Fruit fly (Drosophila melanogaster): Measurements from ENCODE around the gene GstD1.

GstD1 gene

dm6 chr3R:12406235-12407196 lies 37.4 kb upstream of the GstD1 start, which contains the start of gene CG5167 (continued):
- TF ChIP-seq pb (GFP tag; optimal IDR thresholded peaks at IDR 0.05) (no peak), CG4424 (GFP tag; optimal IDR thresholded peaks at IDR 0.05) (peak; percentile 11), en (GFP tag; optimal IDR thresholded peaks at IDR 0.05) (no peak), CG3407 (GFP tag; optimal IDR thresholded peaks at IDR 0.05) (no peak), danr (GFP tag; IDR thresholded peaks at IDR 0.05) (no peak), Gug (GFP tag; IDR thresholded peaks at IDR 0.05) (no peak; the same call in 3 of the 4 replicates), CG16779 (GFP tag; IDR thresholded peaks at IDR 0.05) (no peak), dan (GFP tag; IDR thresholded peaks at IDR 0.05) (no peak), CG17385 (GFP tag; optimal IDR thresholded peaks at IDR 0.05) (peak; percentile 23), CG2712 (tag; optimal IDR thresholded peaks at IDR 0.05) (peak; percentile 64), aop (GFP tag; IDR thresholded peaks at IDR 0.05) (no peak), lola (GFP tag; optimal IDR thresholded peaks at IDR 0.05) (peak in 1 of 3 experiments; percentile 49), MESR4 (GFP tag; optimal IDR thresholded peaks at IDR 0.05) (peak; percentile 33), Stat92E (GFP tag; optimal IDR thresholded peaks at IDR 0.05) (no peak), maf-S (GFP tag; optimal IDR thresholded peaks at IDR 0.05) (no peak), Drgx (GFP tag; IDR thresholded peaks at IDR 0.05) (peak; percentile 54; the same call in 1 of the 2 replicates), crc (GFP tag; optimal IDR thresholded peaks at IDR 0.05) (no peak), caup (GFP tag; optimal IDR thresholded peaks at IDR 0.05; ENCODE audit: severe bottlenecking) (peak; percentile 6), esg (GFP tag; conservative IDR thresholded peaks at IDR 0.05) (no peak), CG14860 (GFP tag; IDR thresholded peaks at IDR 0.05; ENCODE audit: partially characterized antibody) (no peak), run (tag; optimal IDR thresholded peaks at IDR 0.05) (no peak), Fer1 (GFP tag; optimal IDR thresholded peaks at IDR 0.05) (peak; percentile 58), Ada2b (GFP tag; IDR thresholded peaks at IDR 0.05) (no peak), prd (optimal IDR thresholded peaks at IDR 0.05) (no peak), prd (GFP tag; IDR thresholded peaks at IDR 0.05) (no peak), CG12071 (GFP tag; optimal IDR thresholded peaks at IDR 0.05) (no peak), NC2α (GFP tag; optimal IDR thresholded peaks at IDR 0.05) (no peak), CG5245 (GFP tag; optimal IDR thresholded peaks at IDR 0.05) (no peak), CG6683 (GFP tag; optimal IDR thresholded peaks at IDR 0.05) (no peak), dmrt99B (tag; optimal IDR thresholded peaks at IDR 0.05) (no peak), pho (GFP tag; optimal IDR thresholded peaks at IDR 0.05) (peak; percentile 18), CG6689 (GFP tag; IDR thresholded peaks at IDR 0.05) (no peak), CG12942 (GFP tag; optimal IDR thresholded peaks at IDR 0.05) (peak; percentile 18), z (GFP tag; IDR thresholded peaks at IDR 0.05) (no peak), CG5180 (GFP tag; optimal IDR thresholded peaks at IDR 0.05) (no peak), CG3995 (GFP tag; optimal IDR thresholded peaks at IDR 0.05) (peak; percentile 51), CG10321 (GFP tag; IDR thresholded peaks at IDR 0.05) (no peak), CG30431 (GFP tag; optimal IDR thresholded peaks at IDR 0.05) (no peak), tna (GFP tag; IDR thresholded peaks at IDR 0.05; ENCODE audit: partially characterized antibody) (no peak), Meics (GFP tag; optimal IDR thresholded peaks at IDR 0.05) (peak; percentile 38), CG11456 (GFP tag; IDR thresholded peaks at IDR 0.05) (no peak), Spps (tag; optimal IDR thresholded peaks at IDR 0.05) (no peak), p53 (GFP tag; optimal IDR thresholded peaks at IDR 0.05) (no peak), Dad (GFP tag; optimal IDR thresholded peaks at IDR 0.05) (no peak), CG31441 (GFP tag; IDR thresholded peaks at IDR 0.05) (peak; percentile 38; the same call in 1 of the 2 replicates), CG10979 (tag; optimal IDR thresholded peaks at IDR 0.05) (peak; percentile 61), tup (GFP tag; optimal IDR thresholded peaks at IDR 0.05) (no peak), Nf-YB (GFP tag; optimal IDR thresholded peaks at IDR 0.05) (no peak), CG43689 (GFP tag; IDR thresholded peaks at IDR 0.05) (no peak)
